Fruit fly (Drosophila melanogaster): ENCODE results near the gene CG13950.
A peak's percentile ranks its signal among the peaks of the same experiment; 100 is the strongest.

CG13950 gene

DNA sequence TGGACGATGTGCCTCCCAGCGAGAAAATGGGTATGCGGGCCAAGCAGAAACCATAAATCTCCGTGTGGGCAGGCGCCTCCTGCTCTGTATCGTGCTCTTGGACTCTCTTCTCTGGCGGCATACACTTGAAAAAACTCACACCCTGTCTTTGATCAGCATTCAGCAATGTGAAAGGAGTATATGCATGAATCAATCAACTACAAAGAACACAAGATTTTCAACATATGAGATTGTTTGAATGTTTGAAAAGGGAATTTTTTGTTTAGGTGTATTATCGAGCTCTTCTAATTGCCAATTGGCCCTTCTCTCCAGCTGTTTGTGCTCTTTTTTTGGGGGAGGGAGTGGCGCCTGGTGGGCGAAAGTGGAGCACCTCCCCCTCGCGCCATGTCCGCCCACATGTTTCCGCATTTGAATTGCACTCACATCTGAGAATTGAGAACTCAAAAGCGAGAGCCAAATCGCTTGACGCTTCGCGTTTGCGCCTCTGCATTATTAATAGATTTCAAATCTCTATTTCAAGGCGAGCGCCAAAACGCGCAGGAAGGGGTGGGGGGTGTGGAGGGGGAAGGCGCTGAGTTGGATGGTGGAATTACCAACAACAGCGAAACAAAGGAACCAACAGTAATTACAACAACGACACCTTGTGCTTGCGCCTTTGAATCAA, 14.5 kb upstream of the CG13950 start (continued):
- TF ChIP-seq Doc2 (GFP tag; IDR thresholded peaks at IDR 0.05) (0 out of 2 replicates have a peak, but pooled peaks have one; percentile 40), ems (GFP tag; optimal IDR thresholded peaks at IDR 0.05) (peak; percentile 79), CG2199 (GFP tag; IDR thresholded peaks at IDR 0.05) (peak; percentile 65; the same call in 2 of the 3 replicates), CG7556 (GFP tag; optimal IDR thresholded peaks at IDR 0.05) (peak; percentile 82), Dfd (GFP tag; optimal IDR thresholded peaks at IDR 0.05) (no peak), Atf3 (GFP tag; optimal IDR thresholded peaks at IDR 0.05) (peak; percentile 81), ap (GFP tag; IDR thresholded peaks at IDR 0.05) (peak; percentile 92), CG12744 (GFP tag; optimal IDR thresholded peaks at IDR 0.05) (peak; percentile 78), zen2 (GFP tag; IDR thresholded peaks at IDR 0.05; ENCODE audit: partially characterized antibody) (no peak), Atf-2 (GFP tag; optimal IDR thresholded peaks at IDR 0.05) (peak; percentile 80), CG30403 (GFP tag; optimal IDR thresholded peaks at IDR 0.05) (peak; percentile 84), CG16779 (GFP tag; IDR thresholded peaks at IDR 0.05) (peak; percentile 87), lab (GFP tag; optimal IDR thresholded peaks at IDR 0.05) (peak; percentile 95), twi (tag; optimal IDR thresholded peaks at IDR 0.05) (peak; percentile 59), pzg (GFP tag; optimal IDR thresholded peaks at IDR 0.05) (peak; percentile 6), fd3F (GFP tag; optimal IDR thresholded peaks at IDR 0.05) (peak; percentile 83), gt (GFP tag; IDR thresholded peaks at IDR 0.05) (peak; percentile 65; the same call in 1 of the 2 replicates), dmrt11E (tag; optimal IDR thresholded peaks at IDR 0.05) (peak; percentile 35), CG13624 (GFP tag; optimal IDR thresholded peaks at IDR 0.05) (peak; percentile 86), ab (GFP tag; optimal IDR thresholded peaks at IDR 0.05) (peak; percentile 58), Aef1 (GFP tag; IDR thresholded peaks at IDR 0.05) (peak; percentile 83), Dref (GFP tag; IDR thresholded peaks at IDR 0.05) (peak; percentile 38; the same call in 1 of the 2 replicates), CG7839 (tag; optimal IDR thresholded peaks at IDR 0.05) (peak; percentile 90), Rfx (GFP tag; IDR thresholded peaks at IDR 0.05) (peak; percentile 95), lola (GFP tag; optimal IDR thresholded peaks at IDR 0.05) (peak in 1 of 3 experiments; percentile 32), CG12071 (GFP tag; optimal IDR thresholded peaks at IDR 0.05) (peak; percentile 95), Myb (GFP tag; optimal IDR thresholded peaks at IDR 0.05) (peak; percentile 76), Drgx (GFP tag; IDR thresholded peaks at IDR 0.05) (peak; percentile 90), CG10543 (GFP tag; optimal IDR thresholded peaks at IDR 0.05) (peak; percentile 62), h (optimal IDR thresholded peaks at IDR 0.05) (no peak), CG32772 (GFP tag; IDR thresholded peaks at IDR 0.05) (peak; percentile 83), MESR4 (GFP tag; optimal IDR thresholded peaks at IDR 0.05) (peak; percentile 33), Lhr (GFP tag; optimal IDR thresholded peaks at IDR 0.05) (peak; percentile 7), CG15073 (GFP tag; optimal IDR thresholded peaks at IDR 0.05) (peak; percentile 8), wek (GFP tag; optimal IDR thresholded peaks at IDR 0.05) (peak; percentile 78), nau (GFP tag; optimal IDR thresholded peaks at IDR 0.05) (peak; percentile 90), Scr (GFP tag; IDR thresholded peaks at IDR 0.05; ENCODE audit: partially characterized antibody) (no peak), CG16863 (GFP tag; optimal IDR thresholded peaks at IDR 0.05) (peak; percentile 88), disco-r (GFP tag; optimal IDR thresholded peaks at IDR 0.05) (peak; percentile 73), H15 (GFP tag; IDR thresholded peaks at IDR 0.05) (peak; percentile 87)

Data from whole organism, embryonic.